Worm (Caenorhabditis elegans): ENCODE measurements around the gene nspd-5.
A peak's percentile ranks its signal among the peaks of the same experiment; 100 is the strongest.
"Not testable (repeated sequence)": the region's sequence is repeated elsewhere in the genome, so short reads cannot be mapped to it uniquely, and the experiment has no call there.

Gene nspd-5

DNA sequence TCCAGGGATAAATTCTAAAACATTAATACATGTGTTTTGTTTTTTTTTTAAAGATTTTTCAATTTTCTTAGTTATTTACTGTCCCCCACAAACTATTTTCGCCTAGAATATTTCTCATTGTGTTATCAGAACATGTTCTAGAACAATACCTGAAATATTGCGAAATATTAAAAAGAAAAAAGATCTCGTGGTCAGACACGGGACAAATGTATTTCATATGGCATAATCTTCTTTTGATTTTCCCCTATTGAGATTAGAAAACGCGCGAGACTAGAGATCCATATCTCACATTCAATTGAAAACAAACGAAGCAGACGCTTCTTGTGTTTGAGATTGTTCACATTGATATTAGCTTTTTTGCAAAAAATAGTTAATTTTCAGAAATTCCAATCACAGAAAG lies 4.0 kb downstream of the nspd-5 start:
- TF ChIP-seq tbx-11 (GFP tag; IDR thresholded peaks at IDR 0.05) (no peak), tbx-37 (GFP tag; conservative IDR thresholded peaks at IDR 0.05) (no peak), hmg-4 (GFP tag; optimal IDR thresholded peaks at IDR 0.05) (no peak), hnd-1 (tag; optimal IDR thresholded peaks at IDR 0.05) (no peak), ets-7 (tag; optimal IDR thresholded peaks at IDR 0.05) (no peak), ceh-36 (tag; optimal IDR thresholded peaks at IDR 0.05) (no peak), aly-1 (tag; optimal IDR thresholded peaks at IDR 0.05) (no peak)

DNA sequence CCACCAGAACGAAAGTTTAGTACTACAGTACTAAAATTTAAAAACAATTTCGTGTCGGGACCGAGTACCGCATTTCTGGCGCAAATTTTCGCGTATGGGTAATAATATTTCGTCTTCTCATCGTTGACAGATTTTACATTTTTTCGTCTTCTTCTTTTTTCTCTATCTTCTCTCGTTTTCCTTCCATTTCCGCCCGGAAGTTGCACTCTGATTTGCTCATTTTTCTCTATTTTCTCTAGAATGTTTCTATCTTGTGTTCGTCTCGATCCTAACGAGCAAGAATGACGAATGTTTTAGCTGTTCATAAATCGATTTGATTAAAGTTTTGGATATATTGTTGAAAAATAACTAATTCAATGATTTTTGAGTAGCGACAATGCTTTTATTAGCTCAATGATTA lies 4.7 kb downstream of the nspd-5 start:
- TF ChIP-seq tbx-11 (GFP tag; IDR thresholded peaks at IDR 0.05) (no peak), F13C5.2 (tag; optimal IDR thresholded peaks at IDR 0.05) (no peak), aly-1 (tag; optimal IDR thresholded peaks at IDR 0.05) (no peak), ceh-13 (GFP tag; optimal IDR thresholded peaks at IDR 0.05) (no peak), hnd-1 (tag; optimal IDR thresholded peaks at IDR 0.05) (no peak), ama-1 (optimal IDR thresholded peaks at IDR 0.05) (no peak), scrt-1 (GFP tag; IDR thresholded peaks at IDR 0.05) (no peak), hmbx-1 (tag; optimal IDR thresholded peaks at IDR 0.05) (no peak)

DNA sequence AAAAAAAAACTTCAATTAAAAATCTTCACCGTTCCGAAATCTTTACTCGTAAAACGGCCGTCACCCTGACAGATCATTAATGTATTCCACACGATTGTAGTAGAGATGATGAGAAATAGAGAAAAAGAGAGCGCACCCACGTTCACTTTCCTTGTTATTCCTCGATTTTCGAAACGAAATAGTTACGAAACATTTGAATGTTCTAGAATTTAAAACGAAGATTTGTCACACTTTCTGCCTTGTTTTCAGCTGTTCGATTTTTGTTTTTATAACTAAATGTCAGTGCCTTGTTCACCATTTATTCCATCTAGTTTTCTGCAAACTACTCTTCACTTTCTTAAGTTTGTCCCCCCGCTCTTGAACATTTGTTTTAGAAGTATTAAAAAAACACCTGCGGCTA lies 5.4 kb downstream of the nspd-5 start:
- TF ChIP-seq pes-1 (GFP tag; IDR thresholded peaks at IDR 0.05) (no peak), aly-1 (tag; optimal IDR thresholded peaks at IDR 0.05) (no peak)

- TF ChIP-seq aly-1 (tag; optimal IDR thresholded peaks at IDR 0.05) (no peak), ceh-13 (GFP tag; optimal IDR thresholded peaks at IDR 0.05) (no peak), tbx-37 (GFP tag; conservative IDR thresholded peaks at IDR 0.05) (0 out of 2 replicates have a peak, but pooled peaks have one; percentile 31), hmg-4 (GFP tag; optimal IDR thresholded peaks at IDR 0.05) (no peak), F13C5.2 (tag; optimal IDR thresholded peaks at IDR 0.05) (peak; percentile 68), scrt-1 (GFP tag; IDR thresholded peaks at IDR 0.05) (peak; percentile 59; the same call in 1 of the 2 replicates), ceh-36 (tag; optimal IDR thresholded peaks at IDR 0.05) (peak; percentile 30), pes-1 (GFP tag; IDR thresholded peaks at IDR 0.05) (peak; percentile 48; the same call in 1 of the 2 replicates), ets-7 (tag; optimal IDR thresholded peaks at IDR 0.05) (no peak), flt-1 (GFP tag; IDR thresholded peaks at IDR 0.05) (peak; percentile 62; the same call in 1 of the 2 replicates), B0310.2 (tag; optimal IDR thresholded peaks at IDR 0.05) (no peak), hmbx-1 (tag; optimal IDR thresholded peaks at IDR 0.05) (peak; percentile 29), hnd-1 (tag; optimal IDR thresholded peaks at IDR 0.05) (peak; percentile 32)
Measured at ce11 chrII:4851594-4852106, 8.5 kb downstream of the nspd-5 start, which contains the start of gene dnj-9. TSS of gene dnj-9 (plus strand) at chrII:4852056.

DNA sequence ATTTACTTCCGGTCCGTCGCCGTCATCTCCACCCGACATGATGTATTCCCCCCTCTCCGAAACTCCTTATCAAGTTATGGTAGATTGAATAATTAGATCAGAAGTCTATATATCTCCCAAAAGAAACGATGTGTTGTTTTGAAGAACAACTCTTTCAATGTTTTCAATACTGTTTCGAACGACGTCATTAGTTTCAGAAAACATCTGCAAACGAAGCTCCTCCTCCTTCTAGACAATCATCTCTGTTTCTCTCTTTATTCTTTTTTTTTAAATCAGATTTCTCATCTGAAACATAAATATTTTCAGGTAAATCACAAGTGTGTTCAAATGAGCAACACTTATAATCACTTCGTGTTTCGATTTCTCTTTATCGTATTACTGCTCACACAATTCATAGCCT lies 10.3 kb downstream of the nspd-5 start, which contains the start of gene T23B7.3:
TSS of gene T23B7.3 (plus strand) at position 301 of the 400 bp plus-strand sequence.
- no peak for TF ChIP-seq aly-1 (tag; optimal IDR thresholded peaks at IDR 0.05)
- TF ChIP-seq scrt-1 (GFP tag; IDR thresholded peaks at IDR 0.05) = no peak
- TF ChIP-seq hmbx-1 (tag; optimal IDR thresholded peaks at IDR 0.05) = no peak
- no peak for TF ChIP-seq hmg-4 (GFP tag; optimal IDR thresholded peaks at IDR 0.05)
- no peak for TF ChIP-seq pes-1 (GFP tag; IDR thresholded peaks at IDR 0.05)
- TF ChIP-seq ceh-36 (tag; optimal IDR thresholded peaks at IDR 0.05) = no peak
- TF ChIP-seq hnd-1 (tag; optimal IDR thresholded peaks at IDR 0.05) = no peak
- TF ChIP-seq ama-1 (optimal IDR thresholded peaks at IDR 0.05) = no peak
- TF ChIP-seq tbx-37 (GFP tag; conservative IDR thresholded peaks at IDR 0.05) = no peak
- TF ChIP-seq sea-1 (GFP tag; conservative IDR thresholded peaks at IDR 0.05) = no peak
- TF ChIP-seq ceh-13 (GFP tag; optimal IDR thresholded peaks at IDR 0.05) = no peak
- TF ChIP-seq tra-4 (tag; optimal IDR thresholded peaks at IDR 0.05) = no peak
- no peak for TF ChIP-seq B0310.2 (tag; optimal IDR thresholded peaks at IDR 0.05)
- no peak for TF ChIP-seq F13C5.2 (tag; optimal IDR thresholded peaks at IDR 0.05)
- no peak for TF ChIP-seq tbx-11 (GFP tag; IDR thresholded peaks at IDR 0.05)
- no peak for TF ChIP-seq flt-1 (GFP tag; IDR thresholded peaks at IDR 0.05)
- no peak for TF ChIP-seq ets-7 (tag; optimal IDR thresholded peaks at IDR 0.05)

DNA sequence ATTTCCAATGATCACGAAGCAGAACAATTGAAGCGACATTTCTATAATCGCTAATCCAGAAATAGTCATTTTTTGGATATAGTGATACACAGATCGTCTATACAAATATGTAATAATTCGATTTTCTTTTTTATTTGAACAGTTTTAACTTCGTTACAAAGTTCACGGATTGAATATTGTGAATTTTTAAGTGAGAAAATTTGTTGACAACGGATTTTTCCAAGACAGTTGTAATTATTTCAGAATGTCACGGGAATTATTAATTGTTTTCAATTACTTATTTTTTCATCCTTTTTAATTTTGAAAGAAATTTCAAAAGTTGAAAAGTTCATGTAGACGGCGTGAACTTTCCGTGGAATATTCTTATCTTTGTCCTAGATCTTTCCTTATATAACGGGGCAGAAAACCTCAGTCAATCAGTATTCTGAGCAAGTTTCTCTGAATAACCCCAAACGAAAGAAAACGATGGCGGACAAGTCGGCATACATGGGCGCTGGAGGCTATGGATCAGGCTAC lies 18.0 kb downstream of the nspd-5 start, which contains the start of the genes T23B7.2 and nspd-4:
TSS of gene T23B7.2 (minus strand) at position 101 of the 516 bp plus-strand sequence.
TSS of gene nspd-4 (plus strand) at position 466 of the 516 bp plus-strand sequence.
- not testable (repeated sequence) for TF ChIP-seq sea-1 (GFP tag; conservative IDR thresholded peaks at IDR 0.05); hmg-4 (GFP tag; optimal IDR thresholded peaks at IDR 0.05); ceh-36 (tag; optimal IDR thresholded peaks at IDR 0.05)

ce11 chrII:4837659-4838058 lies 22.5 kb downstream of the nspd-5 start, which contains the start of gene C33F10.12:
TSS of gene C33F10.12 (minus strand) at chrII:4837759.
- TF ChIP-seq tbx-37 (GFP tag; conservative IDR thresholded peaks at IDR 0.05) (no peak), hmbx-1 (tag; optimal IDR thresholded peaks at IDR 0.05) (no peak), F13C5.2 (tag; optimal IDR thresholded peaks at IDR 0.05) (no peak), B0310.2 (tag; optimal IDR thresholded peaks at IDR 0.05) (no peak), sea-1 (GFP tag; conservative IDR thresholded peaks at IDR 0.05) (no peak), tbx-11 (GFP tag; IDR thresholded peaks at IDR 0.05) (no peak), ceh-13 (GFP tag; optimal IDR thresholded peaks at IDR 0.05) (no peak), tra-4 (tag; optimal IDR thresholded peaks at IDR 0.05) (no peak), ets-7 (tag; optimal IDR thresholded peaks at IDR 0.05) (no peak), ama-1 (optimal IDR thresholded peaks at IDR 0.05) (no peak), scrt-1 (GFP tag; IDR thresholded peaks at IDR 0.05) (no peak), flt-1 (GFP tag; IDR thresholded peaks at IDR 0.05) (no peak), hmg-4 (GFP tag; optimal IDR thresholded peaks at IDR 0.05) (no peak), pes-1 (GFP tag; IDR thresholded peaks at IDR 0.05) (no peak), hnd-1 (tag; optimal IDR thresholded peaks at IDR 0.05) (no peak), aly-1 (tag; optimal IDR thresholded peaks at IDR 0.05) (no peak), ceh-36 (tag; optimal IDR thresholded peaks at IDR 0.05) (no peak)

DNA sequence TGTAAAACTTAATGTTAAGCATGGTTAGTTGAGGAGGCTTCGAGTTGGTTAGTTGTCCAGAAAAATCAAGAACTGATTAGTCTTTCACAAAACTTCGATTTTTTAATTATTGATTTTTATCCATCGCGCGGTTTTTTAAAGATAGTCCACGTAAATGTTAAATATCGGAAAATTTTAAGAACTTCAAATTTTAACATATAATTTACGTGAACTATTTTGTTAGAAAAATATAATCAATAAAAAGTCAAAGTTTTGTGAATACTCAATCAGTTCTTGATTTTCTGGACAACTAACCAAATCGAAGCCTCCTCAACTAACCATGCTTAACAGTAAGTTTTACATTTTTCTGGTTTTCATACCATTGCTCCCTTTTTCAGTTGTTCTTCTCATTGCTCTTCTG lies 25.4 kb downstream of the nspd-5 start, which contains the start of the genes C33F10.11 and C33F10.1:
TSS of gene C33F10.11 (minus strand) at position 101 of the 400 bp plus-strand sequence.
TSS of gene C33F10.1 (plus strand) at position 263 of the 400 bp plus-strand sequence.
- no peak for TF ChIP-seq ama-1 (optimal IDR thresholded peaks at IDR 0.05)
- TF ChIP-seq hmg-4 (GFP tag; optimal IDR thresholded peaks at IDR 0.05) = no peak
- no peak for TF ChIP-seq ceh-13 (GFP tag; optimal IDR thresholded peaks at IDR 0.05)
- TF ChIP-seq ceh-36 (tag; optimal IDR thresholded peaks at IDR 0.05) = no peak
- TF ChIP-seq F13C5.2 (tag; optimal IDR thresholded peaks at IDR 0.05) = no peak

Measured in whole organism, early embryonic.